Worm (Caenorhabditis elegans) whole organism, L2 larva: ENCODE measurements around the gene H40L08.2.

Source experiments
- ama-1 ChIP-seq: fragments of 150-350 bp; optimal IDR thresholded peaks from 2 replicates; lab custom pipeline; 2018; ENCODE audit warnings: inconsistent platforms
- crh-2 ChIP-seq: sonication (generic microtip); optimal IDR thresholded peaks from 2 replicates; lab custom pipeline; 2017; ENCODE audit warnings: missing biosample characterization, missing genetic modification characterization
- elt-3 ChIP-seq: sonication (generic microtip); optimal IDR thresholded peaks from 2 replicates; lab custom pipeline; 2017; ENCODE audit warnings: missing biosample characterization, missing genetic modification characterization

DNA sequence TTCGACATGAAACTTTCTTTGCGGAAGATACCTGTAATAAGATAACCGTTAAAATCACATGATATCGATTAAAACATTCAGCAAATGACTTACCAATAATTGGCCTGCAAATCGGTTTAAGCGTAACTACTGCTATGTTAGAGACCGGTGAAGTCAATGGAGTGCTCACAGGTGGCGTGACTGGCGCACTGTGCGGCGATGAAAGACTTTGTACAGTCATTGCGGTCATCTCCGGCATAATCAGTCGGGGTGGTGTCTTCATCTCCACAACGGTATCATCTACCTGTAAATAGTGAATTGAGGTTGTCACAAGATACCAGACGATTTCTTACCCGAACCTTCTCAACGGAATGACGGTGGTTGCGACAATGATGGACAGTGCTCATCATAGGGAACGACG lies 635 bp downstream of the H40L08.2 start:
- TF ChIP-seq ama-1 (peak; percentile 57), elt-3 (tag; lab: Kevin White, UChicago) (no peak), crh-2 (no peak)
